Worm (Caenorhabditis elegans) whole organism, L4 larva: ENCODE measurements around the gene srz-38.

Source experiments
- D1046.2 ChIP-seq: fragments of 200-800 bp; sonication (Bioruptor generic); IDR thresholded peaks from 2 replicates; pipeline ENCODE4 v1.3.6; 2022; ENCODE audit warnings: missing genetic modification characterization, missing compliant biosample characterization
- F10B5.3 ChIP-seq: sonication (generic microtip); optimal IDR thresholded peaks from 2 replicates; lab custom pipeline; 2016; ENCODE audit warnings: mild to moderate bottlenecking, missing genetic modification characterization, missing compliant biosample characterization
- R02D3.7 ChIP-seq: fragments of 150-350 bp; sonication (generic microtip); optimal IDR thresholded peaks from 3 replicates; lab custom pipeline; 2014; ENCODE audit warnings: missing biosample characterization, missing genetic modification characterization
- Y48G9A.11 ChIP-seq: fragments of 200-800 bp; sonication (Bioruptor generic); IDR thresholded peaks from 2 replicates; pipeline ENCODE4 v1.3.6; 2022; ENCODE audit warnings: missing genetic modification reagents, missing genetic modification characterization, missing compliant biosample characterization
- ZK337.2 ChIP-seq: fragments of 200-800 bp; sonication (Bioruptor generic); IDR thresholded peaks from 2 replicates; pipeline ENCODE4 v1.3.6; 2022; ENCODE audit warnings: missing genetic modification reagents, missing genetic modification characterization, missing compliant biosample characterization
- ZK546.5 ChIP-seq, 2 experiments: sonication (generic microtip); optimal IDR thresholded peaks; 2 replicates each; lab custom pipeline; 2017; ENCODE audit warnings: missing biosample characterization in 2 of 2, missing genetic modification characterization in 2 of 2
- aha-1 ChIP-seq: fragments of 150-350 bp; peaks from one replicate; lab custom pipeline; 2014; ENCODE audit warnings: missing biosample characterization, missing genetic modification characterization
- ama-1 ChIP-seq: fragments of 150-350 bp; optimal IDR thresholded peaks from 2 replicates; lab custom pipeline; 2014; ENCODE audit warnings: inconsistent platforms, mixed read lengths
- ceh-20 ChIP-seq: fragments of 200-800 bp; sonication (Bioruptor generic); IDR thresholded peaks from 2 replicates; pipeline ENCODE4 v1.3.6; 2022; ENCODE audit warnings: missing genetic modification reagents, missing genetic modification characterization, missing compliant biosample characterization
- cey-2 ChIP-seq: sonication (generic microtip); optimal IDR thresholded peaks from 3 replicates; lab custom pipeline; 2017; ENCODE audit warnings: missing genetic modification characterization, mild to moderate bottlenecking, missing compliant biosample characterization, antibody characterized with exemption, borderline replicate concordance; ENCODE audit not compliant: insufficient read depth
- daf-16 ChIP-seq, 3 experiments: sonication (generic microtip); optimal IDR thresholded peaks; 2 replicates each; lab custom pipeline; 2016 to 2017; ENCODE audit warnings: missing genetic modification characterization in 3 of 3, missing genetic modification reagents in 3 of 3, mild to moderate bottlenecking in 2 of 3, missing compliant biosample characterization in 2 of 3, missing biosample characterization in 1 of 3, moderate library complexity in 1 of 3
- dmd-6 ChIP-seq: fragments of 200-800 bp; sonication (Bioruptor generic); IDR thresholded peaks from 2 replicates; pipeline ENCODE4 v1.3.6; 2022; ENCODE audit warnings: missing genetic modification reagents, missing genetic modification characterization, missing compliant biosample characterization
- dve-1 ChIP-seq: sonication (generic microtip); optimal IDR thresholded peaks from 2 replicates; lab custom pipeline; 2017; ENCODE audit warnings: antibody characterized with exemption, mild to moderate bottlenecking, missing genetic modification characterization, missing compliant biosample characterization; ENCODE audit not compliant: insufficient read depth
- egl-43 ChIP-seq: fragments of 200-800 bp; sonication (Bioruptor generic); IDR thresholded peaks from 2 replicates; pipeline ENCODE4 v1.3.6; 2022; ENCODE audit warnings: missing genetic modification reagents, missing genetic modification characterization, missing compliant biosample characterization
- fkh-10 ChIP-seq: fragments of 150-350 bp; optimal IDR thresholded peaks from 2 replicates; lab custom pipeline; 2014; ENCODE audit warnings: missing biosample characterization, missing genetic modification reagents, missing genetic modification characterization
- fos-1 ChIP-seq: fragments of 150-350 bp; optimal IDR thresholded peaks from 2 replicates; lab custom pipeline; 2014; ENCODE audit warnings: missing biosample characterization, missing genetic modification characterization
- hlh-11 ChIP-seq: fragments of 200-800 bp; sonication (Bioruptor generic); optimal IDR thresholded peaks from 2 replicates; lab custom pipeline; 2018; ENCODE audit warnings: mild to moderate bottlenecking, missing genetic modification characterization, missing compliant biosample characterization
- hlh-30 ChIP-seq: sonication (generic microtip); optimal IDR thresholded peaks from 2 replicates; lab custom pipeline; 2017; ENCODE audit warnings: antibody characterized with exemption, mild to moderate bottlenecking, missing genetic modification characterization, missing compliant biosample characterization; ENCODE audit not compliant: insufficient read depth
- lin-13 ChIP-seq: fragments of 150-350 bp; optimal IDR thresholded peaks from 2 replicates; lab custom pipeline; 2014; ENCODE audit warnings: missing biosample characterization, missing genetic modification reagents, missing genetic modification characterization
- lin-15B ChIP-seq: fragments of 150-350 bp; sonication (generic microtip); optimal IDR thresholded peaks from 3 replicates; lab custom pipeline; 2014; ENCODE audit warnings: missing biosample characterization, missing genetic modification characterization
- lsy-2 ChIP-seq, 2 experiments: fragments of 150-350 bp in 1 of 2; sonication (generic microtip) in 1 of 2; optimal IDR thresholded peaks; 2 replicates each; lab custom pipeline; 2014 to 2017; ENCODE audit warnings: missing biosample characterization in 2 of 2, missing genetic modification characterization in 2 of 2
- madf-5 ChIP-seq, 2 experiments: fragments of 200-800 bp; sonication (Bioruptor generic); IDR thresholded peaks; 2 replicates each; pipeline ENCODE4 v1.3.6; 2022; ENCODE audit warnings: missing compliant biosample characterization in 2 of 2, missing genetic modification characterization in 2 of 2
- mdt-29 ChIP-seq: fragments of 200-800 bp; sonication (Bioruptor generic); IDR thresholded peaks from 2 replicates; pipeline ENCODE4 v1.3.6; 2022; ENCODE audit warnings: missing genetic modification reagents, missing genetic modification characterization, missing compliant biosample characterization
- nhr-10 ChIP-seq: fragments of 150-350 bp; optimal IDR thresholded peaks from 2 replicates; lab custom pipeline; 2014; ENCODE audit warnings: missing biosample characterization, missing genetic modification characterization
- nhr-11 ChIP-seq: fragments of 150-350 bp; optimal IDR thresholded peaks from 2 replicates; lab custom pipeline; 2014; ENCODE audit warnings: missing biosample characterization, missing genetic modification characterization
- nhr-111 ChIP-seq: fragments of 200-800 bp; sonication (Bioruptor generic); optimal IDR thresholded peaks from 2 replicates; lab custom pipeline; 2018; ENCODE audit warnings: mild to moderate bottlenecking, missing genetic modification characterization, missing compliant biosample characterization
- nhr-25 ChIP-seq: sonication (generic microtip); optimal IDR thresholded peaks from 2 replicates; lab custom pipeline; 2017; ENCODE audit warnings: missing genetic modification characterization, mild to moderate bottlenecking, missing compliant biosample characterization, antibody characterized with exemption, moderate library complexity, borderline replicate concordance; ENCODE audit not compliant: insufficient read depth
- nhr-6 ChIP-seq: fragments of 150-350 bp; optimal IDR thresholded peaks from 2 replicates; lab custom pipeline; 2014; ENCODE audit warnings: missing biosample characterization, missing genetic modification characterization
- php-3 ChIP-seq: fragments of 200-800 bp; sonication (Bioruptor generic); IDR thresholded peaks from 2 replicates; pipeline ENCODE4 v1.3.6; 2022; ENCODE audit warnings: missing genetic modification reagents, missing genetic modification characterization, missing compliant biosample characterization
- pqm-1 ChIP-seq: sonication (generic microtip); optimal IDR thresholded peaks from 2 replicates; lab custom pipeline; 2017; ENCODE audit warnings: missing biosample characterization, missing genetic modification characterization
- spr-3 ChIP-seq: fragments of 200-800 bp; sonication (Bioruptor generic); optimal IDR thresholded peaks from 2 replicates; lab custom pipeline; 2018; ENCODE audit warnings: mild to moderate bottlenecking, missing genetic modification characterization, missing compliant biosample characterization
- unc-39 ChIP-seq: sonication (generic microtip); optimal IDR thresholded peaks from 2 replicates; lab custom pipeline; 2017; ENCODE audit warnings: missing biosample characterization, missing genetic modification characterization
- zip-2 ChIP-seq: fragments of 150-350 bp; optimal IDR thresholded peaks from 2 replicates; lab custom pipeline; 2014; ENCODE audit warnings: missing biosample characterization, missing genetic modification characterization
- ztf-11 ChIP-seq: fragments of 150-350 bp; optimal IDR thresholded peaks from 2 replicates; lab custom pipeline; 2014; ENCODE audit warnings: missing biosample characterization, missing genetic modification characterization

Gene srz-38

ce11 chrIV:16346514-16346913 lies 11.4 kb downstream of the srz-38 start, which contains the start of gene C35D6.3:
Gene C35D6.3, plus strand, starts transcription at chrIV:16346814.
- TF ChIP-seq madf-5 (GFP tag; IDR thresholded peaks at IDR 0.05; lab: Robert Waterston, UW) (no peak), nhr-6 (tag; lab: Kevin White, UChicago) (no peak), aha-1 (tag; lab: Kevin White, UChicago) (peak; percentile 31)

ce11 chrIV:16350690-16351089 lies 15.6 kb downstream of the srz-38 start, which contains the start of gene C35D6.4:
Gene C35D6.4, plus strand, starts transcription at chrIV:16350990.
- TF ChIP-seq zip-2 (tag; lab: Kevin White, UChicago) (no peak), nhr-11 (tag; lab: Kevin White, UChicago) (no peak), lin-15B (tag; lab: Kevin White, UChicago) (no peak), fkh-10 (GFP tag; lab: Kevin White, UChicago) (no peak), R02D3.7 (tag; lab: Kevin White, UChicago) (no peak), dmd-6 (no peak), ZK337.2 (GFP tag; lab: Robert Waterston, UW) (no peak), cey-2 (tag; lab: Kevin White, UChicago) (no peak), Y48G9A.11 (GFP tag; lab: Robert Waterston, UW) (no peak), ama-1 (no peak), unc-39 (tag; lab: Kevin White, UChicago) (no peak), ceh-20 (GFP tag; lab: Robert Waterston, UW) (no peak), lin-13 (GFP tag; lab: Kevin White, UChicago) (no peak), spr-3 (GFP tag; lab: Kevin White, UChicago) (no peak), daf-16 (GFP tag; optimal IDR thresholded peaks at IDR 0.05; lab: Kevin White, UChicago) (no peak), daf-16 (tag; optimal IDR thresholded peaks at IDR 0.05; lab: Kevin White, UChicago) (no peak), hlh-30 (tag; lab: Kevin White, UChicago) (no peak), egl-43 (GFP tag; lab: Robert Waterston, UW) (no peak), nhr-10 (tag; lab: Kevin White, UChicago) (no peak)

- TF ChIP-seq ZK546.5 (tag; optimal IDR thresholded peaks at IDR 0.05; lab: Kevin White, UChicago) (no peak), dve-1 (tag; lab: Kevin White, UChicago) (peak; percentile 49), pqm-1 (tag; lab: Kevin White, UChicago) (peak; percentile 1), daf-16 (GFP tag; optimal IDR thresholded peaks at IDR 0.05; lab: Kevin White, UChicago) (no peak), daf-16 (tag; optimal IDR thresholded peaks at IDR 0.05; lab: Kevin White, UChicago) (peak; percentile 70), aha-1 (tag; lab: Kevin White, UChicago) (peak; percentile 56)
Measured at ce11 chrIV:16364581-16364980, 29.4 kb downstream of the srz-38 start.

- TF ChIP-seq nhr-111 (GFP tag; lab: Kevin White, UChicago) (no peak), F10B5.3 (tag; lab: Kevin White, UChicago) (no peak), mdt-29 (GFP tag; lab: Robert Waterston, UW) (no peak), lsy-2 (tag; optimal IDR thresholded peaks at IDR 0.05; lab: Kevin White, UChicago) (no peak), fos-1 (no peak), D1046.2 (GFP tag; lab: Robert Waterston, UW) (no peak), dve-1 (tag; lab: Kevin White, UChicago) (no peak), ztf-11 (no peak), cey-2 (tag; lab: Kevin White, UChicago) (no peak), hlh-30 (tag; lab: Kevin White, UChicago) (no peak), hlh-11 (no peak), php-3 (GFP tag; lab: Robert Waterston, UW) (no peak), nhr-25 (tag; lab: Kevin White, UChicago) (no peak)
- TF ChIP-seq, all 104 proteins: peak for 0
Measured at ce11 chrIV:16370592-16370991, 35.5 kb downstream of the srz-38 start.
